Worm (Caenorhabditis elegans): ENCODE results near the gene uaf-2.

Gene uaf-2

DNA sequence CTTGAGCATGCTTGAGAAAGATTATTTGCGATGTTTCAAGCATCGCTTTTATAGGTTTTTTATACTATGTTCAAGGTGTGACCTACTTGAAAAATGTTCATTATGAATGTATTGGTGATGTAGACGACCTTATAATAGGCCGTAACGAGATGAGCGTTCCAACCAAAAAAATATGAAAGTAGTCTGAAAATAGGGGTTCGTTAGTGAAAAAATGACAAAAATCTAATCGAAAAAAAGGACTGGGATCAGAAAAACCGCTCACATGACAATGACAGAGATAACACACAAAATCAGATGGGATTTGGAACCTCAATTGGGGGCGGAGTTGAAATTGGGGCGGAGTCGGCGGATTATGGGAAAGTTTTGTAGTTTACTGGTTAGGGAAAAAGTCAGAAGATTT lies 32.3 kb upstream of the uaf-2 start, which contains the start of gene Y116A8C.40:
TSS of gene Y116A8C.40 (minus strand) at position 101 of the 400 bp plus-strand sequence.
- TF ChIP-seq nhr-23 (tag; optimal IDR thresholded peaks at IDR 0.05) (no peak), ceh-16 (tag; optimal IDR thresholded peaks at IDR 0.05) (no peak), gmeb-1 (tag; optimal IDR thresholded peaks at IDR 0.05) (no peak), lin-13 (GFP tag; optimal IDR thresholded peaks at IDR 0.05) (no peak), mab-5 (tag; optimal IDR thresholded peaks at IDR 0.05) (no peak), ztf-11 (tag; optimal IDR thresholded peaks at IDR 0.05) (no peak), blmp-1 (tag; optimal IDR thresholded peaks at IDR 0.05; ENCODE audit: insufficient read depth) (no peak), nhr-6 (tag; optimal IDR thresholded peaks at IDR 0.05) (no peak), ceh-82 (tag; optimal IDR thresholded peaks at IDR 0.05) (no peak), mbf-1 (tag; optimal IDR thresholded peaks at IDR 0.05) (no peak), ZK546.5 (tag; optimal IDR thresholded peaks at IDR 0.05) (no peak), skn-1 (tag; optimal IDR thresholded peaks at IDR 0.05) (no peak), lin-39 (tag; optimal IDR thresholded peaks at IDR 0.05) (no peak), snpc-4 (tag; optimal IDR thresholded peaks at IDR 0.05) (no peak), nhr-25 (tag; optimal IDR thresholded peaks at IDR 0.05) (no peak), nhr-10 (tag; optimal IDR thresholded peaks at IDR 0.05) (no peak)

DNA sequence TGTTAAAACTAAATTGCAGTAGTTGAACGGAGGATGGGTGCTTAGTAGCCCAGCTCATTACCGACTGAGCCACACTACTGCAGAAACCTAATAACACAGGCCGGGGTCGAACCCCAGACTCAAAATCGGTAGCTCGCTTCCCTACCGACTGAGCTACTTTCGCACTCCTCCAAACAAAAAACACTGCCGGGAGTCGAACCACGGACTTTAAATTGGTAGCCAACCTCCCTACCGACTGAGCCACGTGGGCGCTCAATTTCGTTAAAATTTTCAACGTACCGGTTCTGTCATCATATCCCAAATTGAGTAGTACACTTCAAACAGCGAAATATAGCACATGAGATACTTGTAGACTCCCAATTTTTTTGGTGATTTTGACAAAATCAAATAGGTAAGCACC lies 31.9 kb upstream of the uaf-2 start:
- TF ChIP-seq fos-1 (tag; optimal IDR thresholded peaks at IDR 0.05) (no peak), nhr-237 (tag; optimal IDR thresholded peaks at IDR 0.05) (no peak), Y55F3AM.14 (GFP tag; optimal IDR thresholded peaks at IDR 0.05) (no peak), unc-55 (GFP tag; optimal IDR thresholded peaks at IDR 0.05) (no peak), unc-62 (GFP tag; optimal IDR thresholded peaks at IDR 0.05) (no peak), mbf-1 (tag; optimal IDR thresholded peaks at IDR 0.05) (no peak), unc-39 (tag; optimal IDR thresholded peaks at IDR 0.05) (no peak), elt-3 (tag; optimal IDR thresholded peaks at IDR 0.05) (no peak)

DNA sequence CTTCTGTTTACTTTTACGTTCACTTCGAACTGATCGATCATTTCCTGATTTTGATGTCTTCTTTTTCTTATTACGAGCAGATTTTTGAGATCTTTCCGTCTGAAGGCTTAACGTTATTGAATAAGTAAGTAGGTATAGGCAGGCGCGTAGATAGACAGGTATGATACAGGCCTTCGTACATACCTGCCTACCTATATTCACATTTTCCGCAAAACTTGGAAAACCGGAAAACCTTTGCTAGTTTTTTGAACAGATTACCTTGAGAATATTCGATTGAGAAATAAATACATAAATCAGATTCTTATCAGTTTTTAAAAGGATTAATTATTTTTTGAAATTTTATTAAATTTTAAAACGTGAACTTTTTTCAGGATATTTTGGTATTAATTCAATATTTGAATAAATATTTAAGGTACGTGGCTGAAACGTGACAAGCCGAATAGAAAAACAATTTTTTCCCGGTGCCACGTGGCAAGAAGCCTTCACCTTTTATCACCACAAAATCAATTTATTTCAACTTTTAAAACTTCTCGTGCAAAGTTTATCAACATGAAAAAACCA lies 12.5 kb upstream of the uaf-2 start, which contains the start of the genes Y116A8C.37 and Y116A8C.38:
TSS of gene Y116A8C.37 (minus strand) at position 101 of the 561 bp plus-strand sequence.
TSS of gene Y116A8C.38 (plus strand) at position 511 of the 561 bp plus-strand sequence.
- TF ChIP-seq ama-1 (optimal IDR thresholded peaks at IDR 0.05) (no peak), lsy-2 (tag; optimal IDR thresholded peaks at IDR 0.05) (no peak), mdl-1 (tag; optimal IDR thresholded peaks at IDR 0.05) (no peak), elt-3 (tag; optimal IDR thresholded peaks at IDR 0.05) (no peak), sem-4 (tag; optimal IDR thresholded peaks at IDR 0.05) (no peak), nhr-11 (tag; optimal IDR thresholded peaks at IDR 0.05) (no peak)

DNA sequence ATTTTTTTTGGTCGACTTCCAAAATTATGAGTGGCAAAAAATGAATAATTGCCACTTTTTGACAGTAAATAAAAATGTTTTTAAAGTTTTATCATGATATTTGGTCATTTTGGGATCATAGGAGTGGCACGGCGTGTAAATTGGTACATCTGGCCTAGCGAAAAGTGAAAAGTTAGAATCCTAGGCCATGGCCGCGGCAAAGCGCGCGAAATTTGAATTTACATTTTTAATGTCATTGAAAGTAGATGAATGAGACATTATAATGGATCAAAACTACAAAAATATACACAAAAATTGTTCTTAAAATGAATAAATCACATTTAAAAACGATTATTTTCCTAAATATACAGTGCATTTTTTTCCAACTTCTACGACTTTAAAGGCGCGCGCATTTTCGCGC lies 7.9 kb upstream of the uaf-2 start:
- TF ChIP-seq unc-62 (GFP tag; optimal IDR thresholded peaks at IDR 0.05), result no peak
- TF ChIP-seq zag-1 (tag; optimal IDR thresholded peaks at IDR 0.05), result no peak
- TF ChIP-seq mbf-1 (tag; optimal IDR thresholded peaks at IDR 0.05), result no peak
- no peak for TF ChIP-seq nhr-25 (tag; optimal IDR thresholded peaks at IDR 0.05)
- no peak for TF ChIP-seq nhr-77 (tag; optimal IDR thresholded peaks at IDR 0.05)
- no peak for TF ChIP-seq nhr-237 (tag; optimal IDR thresholded peaks at IDR 0.05)
- no peak for TF ChIP-seq nhr-129 (tag; optimal IDR thresholded peaks at IDR 0.05)
- TF ChIP-seq sma-9 (GFP tag; optimal IDR thresholded peaks at IDR 0.05), result no peak
- no peak for TF ChIP-seq sma-9 (tag; optimal IDR thresholded peaks at IDR 0.05)
- no peak for TF ChIP-seq C34F6.9 (tag; optimal IDR thresholded peaks at IDR 0.05)
- no peak for TF ChIP-seq blmp-1 (tag; optimal IDR thresholded peaks at IDR 0.05; ENCODE audit: insufficient read depth)
- TF ChIP-seq ztf-11 (tag; optimal IDR thresholded peaks at IDR 0.05), result no peak
- TF ChIP-seq lin-13 (GFP tag; optimal IDR thresholded peaks at IDR 0.05), result no peak
- no peak for TF ChIP-seq ama-1 (optimal IDR thresholded peaks at IDR 0.05)
- TF ChIP-seq mdl-1 (tag; optimal IDR thresholded peaks at IDR 0.05), result no peak
- no peak for TF ChIP-seq egl-27 (tag; optimal IDR thresholded peaks at IDR 0.05)
- TF ChIP-seq crh-2 (tag; optimal IDR thresholded peaks at IDR 0.05), result no peak
- TF ChIP-seq Y55F3AM.14 (GFP tag; optimal IDR thresholded peaks at IDR 0.05), result no peak
- no peak for TF ChIP-seq unc-55 (GFP tag; optimal IDR thresholded peaks at IDR 0.05)
- TF ChIP-seq ceh-16 (tag; optimal IDR thresholded peaks at IDR 0.05), result no peak
- no peak for TF ChIP-seq sma-3 (GFP tag; optimal IDR thresholded peaks at IDR 0.05)
